Fruit fly (Drosophila melanogaster) whole organism, embryonic: ENCODE measurements around the gene CG31141.

Experiments used
- CG10462 ChIP-seq: fragments of 200-800 bp; sonication (Bioruptor generic); optimal IDR thresholded peaks from 2 replicates; lab custom pipeline; 2016; ENCODE audit warnings: missing biosample characterization, missing genetic modification characterization
- CG11085 ChIP-seq: fragments of 200-800 bp; sonication (Bioruptor generic); IDR thresholded peaks from 2 replicates; pipeline ENCODE4 v1.3.6; 2022; ENCODE audit warnings: missing biosample characterization, missing genetic modification characterization
- CG12219 ChIP-seq: fragments of 200-800 bp; sonication (Bioruptor generic); optimal IDR thresholded peaks from 3 replicates; lab custom pipeline; 2018; ENCODE audit warnings: missing biosample characterization, mild to moderate bottlenecking, missing genetic modification characterization
- CG14441 ChIP-seq: fragments of 200-800 bp; sonication (Bioruptor generic); IDR thresholded peaks from 2 replicates; pipeline ENCODE4 v1.3.6; 2022; ENCODE audit warnings: missing biosample characterization, missing genetic modification characterization
- CG14710 ChIP-seq: fragments of 200-800 bp; sonication (Bioruptor generic); optimal IDR thresholded peaks from 3 replicates; lab custom pipeline; 2019; ENCODE audit warnings: missing biosample characterization, mild to moderate bottlenecking, missing genetic modification characterization, moderate library complexity
- CG18619 ChIP-seq: fragments of 200-800 bp; sonication (Bioruptor generic); optimal IDR thresholded peaks from 3 replicates; lab custom pipeline; 2017; ENCODE audit warnings: missing biosample characterization, mild to moderate bottlenecking, missing genetic modification characterization
- CG18764 ChIP-seq: fragments of 200-800 bp; sonication (Bioruptor generic); optimal IDR thresholded peaks from 3 replicates; lab custom pipeline; 2016; ENCODE audit warnings: missing biosample characterization, missing genetic modification characterization
- CG2120 ChIP-seq: fragments of 200-800 bp; sonication (Bioruptor generic); optimal IDR thresholded peaks from 3 replicates; lab custom pipeline; 2016; ENCODE audit warnings: missing biosample characterization, missing genetic modification characterization
- CG2202 ChIP-seq: fragments of 200-800 bp; sonication (Bioruptor generic); optimal IDR thresholded peaks from 2 replicates; lab custom pipeline; 2018; ENCODE audit warnings: missing biosample characterization, mild to moderate bottlenecking, missing genetic modification characterization
- CG2712 ChIP-seq: fragments of 200-800 bp; optimal IDR thresholded peaks from 3 replicates; lab custom pipeline; 2019; ENCODE audit warnings: missing biosample characterization, mild to moderate bottlenecking, missing genetic modification characterization, moderate library complexity
- CG30431 ChIP-seq: fragments of 200-800 bp; sonication (Bioruptor generic); optimal IDR thresholded peaks from 2 replicates; lab custom pipeline; 2017; ENCODE audit warnings: missing biosample characterization, missing genetic modification characterization
- CG31224 ChIP-seq: fragments of 200-800 bp; sonication (Bioruptor generic); IDR thresholded peaks from 2 replicates; pipeline ENCODE4 v1.3.6; 2022; ENCODE audit warnings: missing biosample characterization, missing genetic modification characterization
- CG34376 ChIP-seq: fragments of 200-800 bp; sonication (Bioruptor generic); optimal IDR thresholded peaks from 2 replicates; lab custom pipeline; 2018; ENCODE audit warnings: missing biosample characterization, mild to moderate bottlenecking, missing genetic modification characterization
- CG4854 ChIP-seq: fragments of 200-800 bp; sonication (Bioruptor generic); optimal IDR thresholded peaks from 2 replicates; lab custom pipeline; 2016; ENCODE audit warnings: missing biosample characterization, missing genetic modification characterization, inconsistent platforms
- CG5953 ChIP-seq: fragments of 200-800 bp; sonication (Bioruptor generic); IDR thresholded peaks from 2 replicates; pipeline ENCODE4 v1.3.6; 2022; ENCODE audit warnings: missing biosample characterization, missing genetic modification characterization
- CG6254 ChIP-seq: fragments of 200-800 bp; sonication (Bioruptor generic); optimal IDR thresholded peaks from 3 replicates; lab custom pipeline; 2017; ENCODE audit warnings: mild to moderate bottlenecking, missing biosample characterization, missing genetic modification reagents, missing genetic modification characterization
- CG7357 ChIP-seq: fragments of 200-800 bp; sonication (Bioruptor generic); IDR thresholded peaks from 3 replicates; pipeline ENCODE4 v1.3.6; 2022; ENCODE audit warnings: missing biosample characterization, missing genetic modification characterization
- CG7928 ChIP-seq: fragments of 200-800 bp; sonication (Bioruptor generic); optimal IDR thresholded peaks from 2 replicates; lab custom pipeline; 2017; ENCODE audit warnings: missing biosample characterization, mild to moderate bottlenecking, missing genetic modification characterization
- CG7987 ChIP-seq: fragments of 200-800 bp; sonication (Bioruptor generic); optimal IDR thresholded peaks from 2 replicates; lab custom pipeline; 2018; ENCODE audit warnings: missing biosample characterization, mild to moderate bottlenecking, missing genetic modification characterization, moderate library complexity
- Dfd ChIP-seq, 2 experiments: fragments of >200 bp; optimal IDR thresholded peaks; 2 replicates each; lab custom pipeline; 2017; ENCODE audit warnings: missing biosample characterization in 2 of 2, missing genetic modification characterization in 2 of 2
- Eip74EF ChIP-seq, 2 experiments: fragments of 200-800 bp in 1 of 2; fragments of >200 bp in 1 of 2; sonication (Bioruptor generic) in 1 of 2; optimal IDR thresholded peaks; 2 replicates each; lab custom pipeline; 2017 to 2019; ENCODE audit warnings: missing biosample characterization in 2 of 2, missing genetic modification characterization in 2 of 2, mild to moderate bottlenecking in 1 of 2, moderate library complexity in 1 of 2
- GATAe ChIP-seq: fragments of 200-800 bp; sonication (Bioruptor generic); conservative IDR thresholded peaks from 2 replicates; pipeline ENCODE4 v1.3.6; 2022; ENCODE audit warnings: missing biosample characterization, missing genetic modification characterization
- NC2α ChIP-seq: fragments of 200-800 bp; sonication (Bioruptor generic); optimal IDR thresholded peaks from 2 replicates; lab custom pipeline; 2016; ENCODE audit warnings: missing biosample characterization, missing genetic modification characterization
- Nf-YA ChIP-seq: fragments of 200-800 bp; sonication (Bioruptor generic); IDR thresholded peaks from 2 replicates; pipeline ENCODE4 v1.3.6; 2022; ENCODE audit warnings: missing biosample characterization, missing genetic modification characterization
- Oli ChIP-seq: fragments of 200-800 bp; sonication (Bioruptor generic); optimal IDR thresholded peaks from 2 replicates; lab custom pipeline; 2018; ENCODE audit warnings: missing biosample characterization, mild to moderate bottlenecking, missing genetic modification characterization, moderate library complexity
- Pdp1 ChIP-seq, 2 experiments: fragments of 200-800 bp; sonication (Bioruptor generic); optimal IDR thresholded peaks; 3 replicates each; lab custom pipeline; 2016; ENCODE audit warnings: missing biosample characterization in 2 of 2, missing genetic modification characterization in 2 of 2, mild to moderate bottlenecking in 1 of 2, moderate library complexity in 1 of 2
- Spps ChIP-seq: fragments of 200-800 bp; sonication (Bioruptor generic); optimal IDR thresholded peaks from 2 replicates; lab custom pipeline; 2018; ENCODE audit warnings: missing biosample characterization, mild to moderate bottlenecking, missing genetic modification characterization
- Tbp ChIP-seq: fragments of >200 bp; optimal IDR thresholded peaks from 2 replicates; lab custom pipeline; 2018; ENCODE audit warnings: missing biosample characterization, missing genetic modification characterization
- Trl ChIP-seq, 3 experiments: fragments of >200 bp in 2 of 3; fragments of 200-800 bp in 1 of 3; sonication (Bioruptor generic) in 1 of 3; optimal IDR thresholded peaks; 2 replicates in 1 of 3; 3 replicates in 2 of 3; lab custom pipeline; 2016 to 2017; ENCODE audit warnings: missing biosample characterization in 1 of 3, missing genetic modification characterization in 1 of 3
- Usf ChIP-seq: fragments of 200-800 bp; sonication (Bioruptor generic); optimal IDR thresholded peaks from 2 replicates; lab custom pipeline; 2017; ENCODE audit warnings: missing genotype, missing biosample characterization, missing genetic modification characterization
- Vsx1 ChIP-seq: fragments of 200-800 bp; sonication (Bioruptor generic); optimal IDR thresholded peaks from 2 replicates; lab custom pipeline; 2017; ENCODE audit warnings: missing biosample characterization, mild to moderate bottlenecking, missing genetic modification characterization, missing genetic modification reagents
- YL-1 ChIP-seq: fragments of 200-800 bp; sonication (Bioruptor generic); optimal IDR thresholded peaks from 3 replicates; lab custom pipeline; 2017; ENCODE audit warnings: missing biosample characterization, mild to moderate bottlenecking, missing genetic modification characterization
- abd-A ChIP-seq: fragments of 200-800 bp; sonication (Bioruptor generic); optimal IDR thresholded peaks from 3 replicates; lab custom pipeline; 2019; ENCODE audit warnings: missing biosample characterization, mild to moderate bottlenecking, missing genetic modification characterization, moderate library complexity
- crc ChIP-seq: fragments of 200-800 bp; sonication (Bioruptor generic); optimal IDR thresholded peaks from 2 replicates; lab custom pipeline; 2016; ENCODE audit warnings: missing biosample characterization, missing genetic modification characterization
- da ChIP-seq: fragments of 200-800 bp; sonication (Bioruptor generic); optimal IDR thresholded peaks from 2 replicates; lab custom pipeline; 2016; ENCODE audit warnings: missing biosample characterization, missing genetic modification characterization
- dan ChIP-seq: fragments of 200-800 bp; sonication (Bioruptor generic); IDR thresholded peaks from 2 replicates; pipeline ENCODE4 v1.3.6; 2022; ENCODE audit warnings: missing biosample characterization, missing genetic modification characterization
- disco-r ChIP-seq: fragments of 200-800 bp; sonication (Bioruptor generic); optimal IDR thresholded peaks from 2 replicates; lab custom pipeline; 2016; ENCODE audit warnings: missing biosample characterization, missing genetic modification characterization
- eyg ChIP-seq: fragments of 200-800 bp; sonication (Bioruptor generic); optimal IDR thresholded peaks from 3 replicates; lab custom pipeline; 2016; ENCODE audit warnings: missing biosample characterization, missing genetic modification characterization
- hth ChIP-seq: fragments of >200 bp; optimal IDR thresholded peaks from 2 replicates; lab custom pipeline; 2017; ENCODE audit warnings: inconsistent platforms
- mirr ChIP-seq: fragments of 200-800 bp; sonication (Bioruptor generic); optimal IDR thresholded peaks from 3 replicates; lab custom pipeline; 2018; ENCODE audit warnings: missing biosample characterization, mild to moderate bottlenecking, missing genetic modification characterization
- onecut ChIP-seq: fragments of 200-800 bp; sonication (Bioruptor generic); IDR thresholded peaks from 2 replicates; pipeline ENCODE4 v1.3.6; 2022; ENCODE audit warnings: missing biosample characterization, missing genetic modification characterization
- p53 ChIP-seq: fragments of 200-800 bp; sonication (Bioruptor generic); optimal IDR thresholded peaks from 2 replicates; lab custom pipeline; 2016; ENCODE audit warnings: missing biosample characterization, missing genetic modification characterization
- phol ChIP-seq: fragments of 200-800 bp; sonication (Bioruptor generic); optimal IDR thresholded peaks from 3 replicates; lab custom pipeline; 2018; ENCODE audit warnings: missing biosample characterization, mild to moderate bottlenecking, missing genetic modification characterization, moderate library complexity
- run ChIP-seq: fragments of 200-800 bp; sonication (Bioruptor generic); optimal IDR thresholded peaks from 3 replicates; lab custom pipeline; 2018; ENCODE audit warnings: missing biosample characterization, mild to moderate bottlenecking, missing genetic modification characterization
- scrt ChIP-seq: fragments of 200-800 bp; sonication (Bioruptor generic); optimal IDR thresholded peaks from 2 replicates; lab custom pipeline; 2018; ENCODE audit warnings: missing biosample characterization, mild to moderate bottlenecking, missing genetic modification characterization, moderate library complexity
- trem ChIP-seq: fragments of 200-800 bp; optimal IDR thresholded peaks from 3 replicates; lab custom pipeline; 2019; ENCODE audit warnings: missing biosample characterization, mild to moderate bottlenecking, missing genetic modification characterization, moderate library complexity
- trh ChIP-seq: fragments of 200-800 bp; sonication (Bioruptor generic); optimal IDR thresholded peaks from 2 replicates; lab custom pipeline; 2016; ENCODE audit warnings: missing biosample characterization, missing genetic modification characterization
- vfl ChIP-seq: fragments of 200-800 bp; sonication (Bioruptor generic); optimal IDR thresholded peaks from 2 replicates; lab custom pipeline; 2016; ENCODE audit warnings: missing biosample characterization, missing genetic modification characterization
- zfh1 ChIP-seq: fragments of 200-800 bp; sonication (Bioruptor generic); IDR thresholded peaks from 3 replicates; pipeline ENCODE4 v1.3.6; 2022; ENCODE audit warnings: missing biosample characterization, missing genetic modification characterization

The CG31141 gene

dm6 chr3R:23921701-23922501 is 1.2 kb upstream of the CG31141 start (continued):
- no peak for TF ChIP-seq Pdp1 (GFP tag; optimal IDR thresholded peaks at IDR 0.05; lab: Kevin White, UChicago)
- no peak for TF ChIP-seq CG6254
- no peak for TF ChIP-seq YL-1 (GFP tag; lab: Kevin White, UChicago)
- no peak for TF ChIP-seq CG11085 (GFP tag; lab: Robert Waterston, UW)
- no peak for TF ChIP-seq CG18764
- peak; percentile 12; the same call in 1 of the 2 replicates for TF ChIP-seq onecut (GFP tag; lab: Robert Waterston, UW)
- TF ChIP-seq Spps (tag; lab: Kevin White, UChicago), result no peak
- TF ChIP-seq zfh1 (GFP tag; lab: Robert Waterston, UW), result peak; percentile 57; the same call in 1 of the 3 replicates
- peak; percentile 32 for TF ChIP-seq CG34376
- no peak for TF ChIP-seq p53 (GFP tag; lab: Kevin White, UChicago)
- no peak for TF ChIP-seq scrt (GFP tag; lab: Kevin White, UChicago)
- TF ChIP-seq trem (tag; lab: Kevin White, UChicago), result peak; percentile 8
- no peak for TF ChIP-seq Usf (GFP tag; lab: Kevin White, UChicago)
- TF ChIP-seq CG14441, result peak; percentile 63; the same call in 1 of the 2 replicates
- peak; percentile 65 to 79 for TF ChIP-seq Trl (optimal IDR thresholded peaks at IDR 0.05; lab: Kevin White, UChicago)
- no peak for TF ChIP-seq Trl (GFP tag; optimal IDR thresholded peaks at IDR 0.05; lab: Kevin White, UChicago)
- TF ChIP-seq vfl, result no peak
- TF ChIP-seq Vsx1, result no peak
- no peak for TF ChIP-seq eyg
- no peak for TF ChIP-seq Tbp
- peak; percentile 31 for TF ChIP-seq CG2712 (tag; lab: Kevin White, UChicago)
- no peak for TF ChIP-seq NC2α
- no peak for TF ChIP-seq Eip74EF (GFP tag; optimal IDR thresholded peaks at IDR 0.05; lab: Kevin White, UChicago)
- 0 out of 2 replicates have a peak, but pooled peaks have one; percentile 44 for TF ChIP-seq Nf-YA (GFP tag; lab: Robert Waterston, UW)
- TF ChIP-seq CG12219 (GFP tag; lab: Kevin White, UChicago), result no peak
- no peak for TF ChIP-seq Dfd (GFP tag; optimal IDR thresholded peaks at IDR 0.05; lab: Kevin White, UChicago)
- no peak for TF ChIP-seq CG7357 (GFP tag; lab: Robert Waterston, UW)
- TF ChIP-seq trh (GFP tag; lab: Kevin White, UChicago), result no peak
- TF ChIP-seq CG18619, result peak; percentile 22
- TF ChIP-seq Oli (tag; lab: Kevin White, UChicago), result peak; percentile 55
- TF ChIP-seq CG30431 (GFP tag; lab: Kevin White, UChicago), result no peak
- TF ChIP-seq CG2202 (tag; lab: Kevin White, UChicago), result no peak
- peak; percentile 43; the same call in 1 of the 2 replicates for TF ChIP-seq CG31224 (GFP tag; lab: Robert Waterston, UW)
- no peak for TF ChIP-seq CG5953 (GFP tag; lab: Robert Waterston, UW)
- peak; percentile 83 for TF ChIP-seq abd-A (tag; lab: Kevin White, UChicago)
- TF ChIP-seq mirr (GFP tag; lab: Kevin White, UChicago), result peak; percentile 76
- TF ChIP-seq CG14710 (tag; lab: Kevin White, UChicago), result no peak
- TF ChIP-seq hth (lab: Kevin White, UChicago), result no peak
- TF ChIP-seq disco-r (GFP tag; lab: Kevin White, UChicago), result no peak
- TF ChIP-seq CG10462 (GFP tag; lab: Kevin White, UChicago), result no peak
- peak; percentile 83 for TF ChIP-seq CG7987
- TF ChIP-seq crc (GFP tag; lab: Kevin White, UChicago), result no peak
- TF ChIP-seq da, result peak; percentile 91
- TF ChIP-seq CG4854 (GFP tag; lab: Kevin White, UChicago), result no peak
- no peak for TF ChIP-seq run (tag; lab: Kevin White, UChicago)
- no peak for TF ChIP-seq CG7928 (GFP tag; lab: Kevin White, UChicago)
- peak; percentile 48 for TF ChIP-seq phol (tag; lab: Kevin White, UChicago)
- no peak for TF ChIP-seq dan (GFP tag; lab: Robert Waterston, UW)
- no peak for TF ChIP-seq GATAe
- peak; percentile 5 for TF ChIP-seq CG2120 (GFP tag; lab: Kevin White, UChicago)
